Worm (Caenorhabditis elegans): ENCODE results near the gene etr-1.

- TF ChIP-seq him-1 (tag; optimal IDR thresholded peaks at IDR 0.05) (no peak), W03F9.2 (tag; optimal IDR thresholded peaks at IDR 0.05) (no peak), dao-5 (tag; optimal IDR thresholded peaks at IDR 0.05) (no peak)
Observed at ce11 chrII:129770-130169, 32.4 kb upstream of the etr-1 start.
